Worm (Caenorhabditis elegans) whole organism, L3 larva: Measurements from ENCODE around the gene rbx-1.

ENCODE experiments used
- R02D3.7 ChIP-seq: fragments of 150-350 bp; optimal IDR thresholded peaks from 2 replicates; lab custom pipeline; 2014; ENCODE audit warnings: missing biosample characterization, missing genetic modification characterization
- ama-1 ChIP-seq: fragments of 150-350 bp; optimal IDR thresholded peaks from 2 replicates; lab custom pipeline; 2018
- ceh-16 ChIP-seq: sonication (generic microtip); optimal IDR thresholded peaks from 2 replicates; lab custom pipeline; 2017; ENCODE audit warnings: missing biosample characterization, missing genetic modification characterization
- elt-1 ChIP-seq: fragments of 150-350 bp; optimal IDR thresholded peaks from 2 replicates; lab custom pipeline; 2014; ENCODE audit warnings: missing biosample characterization, missing genetic modification characterization
- elt-3 ChIP-seq, 3 experiments: fragments of 150-350 bp in 1 of 3; sonication (generic microtip) in 2 of 3; optimal IDR thresholded peaks; 2 replicates in 2 of 3; 4 replicates in 1 of 3; lab custom pipeline; 2014 to 2017; ENCODE audit warnings: missing biosample characterization in 3 of 3, missing genetic modification characterization in 3 of 3
- fkh-10 ChIP-seq: sonication (generic microtip); optimal IDR thresholded peaks from 2 replicates; lab custom pipeline; 2017; ENCODE audit warnings: missing biosample characterization, missing genetic modification reagents, missing genetic modification characterization
- fkh-2 ChIP-seq: fragments of 150-350 bp; optimal IDR thresholded peaks from 2 replicates; lab custom pipeline; 2014; ENCODE audit warnings: missing biosample characterization, missing genetic modification reagents, missing genetic modification characterization
- fos-1 ChIP-seq: fragments of 150-350 bp; optimal IDR thresholded peaks from 2 replicates; lab custom pipeline; 2014; ENCODE audit warnings: missing biosample characterization, missing genetic modification characterization
- lin-39 ChIP-seq: fragments of 150-350 bp; optimal IDR thresholded peaks from 2 replicates; lab custom pipeline; 2018; ENCODE audit warnings: missing biosample characterization, missing genetic modification reagents, missing genetic modification characterization
- mdl-1 ChIP-seq: fragments of 150-350 bp; optimal IDR thresholded peaks from 2 replicates; lab custom pipeline; 2014; ENCODE audit warnings: missing biosample characterization, missing genetic modification characterization
- mml-1 ChIP-seq: fragments of 150-350 bp; sonication (generic microtip); optimal IDR thresholded peaks from 3 replicates; lab custom pipeline; 2014; ENCODE audit warnings: missing biosample characterization, missing genetic modification characterization
- nfya-1 ChIP-seq: sonication (generic microtip); optimal IDR thresholded peaks from 2 replicates; lab custom pipeline; 2017; ENCODE audit warnings: missing genetic modification characterization, mild to moderate bottlenecking, missing compliant biosample characterization, antibody characterized with exemption, moderate library complexity; ENCODE audit not compliant: insufficient read depth
- nhr-43 ChIP-seq: sonication (generic microtip); optimal IDR thresholded peaks from 2 replicates; lab custom pipeline; 2016; ENCODE audit warnings: mild to moderate bottlenecking, missing genetic modification characterization, missing compliant biosample characterization; ENCODE audit not compliant: poor library complexity, severe bottlenecking
- nhr-76 ChIP-seq: fragments of 150-350 bp; sonication (generic microtip); optimal IDR thresholded peaks from 5 replicates; lab custom pipeline; 2014; ENCODE audit warnings: missing biosample characterization, missing genetic modification characterization
- nhr-77 ChIP-seq: fragments of 150-350 bp; optimal IDR thresholded peaks from 2 replicates; lab custom pipeline; 2014; ENCODE audit warnings: missing biosample characterization, missing genetic modification characterization
- pqm-1 ChIP-seq: fragments of 150-350 bp; optimal IDR thresholded peaks from 2 replicates; lab custom pipeline; 2017; ENCODE audit warnings: missing biosample characterization, missing genetic modification characterization, inconsistent platforms
- sea-2 ChIP-seq: fragments of 150-350 bp; sonication (generic microtip); optimal IDR thresholded peaks from 4 replicates; lab custom pipeline; 2014; ENCODE audit warnings: missing biosample characterization, missing genetic modification reagents, missing genetic modification characterization
- tbx-2 ChIP-seq: sonication (generic microtip); optimal IDR thresholded peaks from 2 replicates; lab custom pipeline; 2016; ENCODE audit warnings: mild to moderate bottlenecking, missing genetic modification characterization, missing compliant biosample characterization
- zag-1 ChIP-seq: fragments of 150-350 bp; optimal IDR thresholded peaks from 2 replicates; lab custom pipeline; 2014; ENCODE audit warnings: missing biosample characterization, missing genetic modification characterization

Gene rbx-1

DNA sequence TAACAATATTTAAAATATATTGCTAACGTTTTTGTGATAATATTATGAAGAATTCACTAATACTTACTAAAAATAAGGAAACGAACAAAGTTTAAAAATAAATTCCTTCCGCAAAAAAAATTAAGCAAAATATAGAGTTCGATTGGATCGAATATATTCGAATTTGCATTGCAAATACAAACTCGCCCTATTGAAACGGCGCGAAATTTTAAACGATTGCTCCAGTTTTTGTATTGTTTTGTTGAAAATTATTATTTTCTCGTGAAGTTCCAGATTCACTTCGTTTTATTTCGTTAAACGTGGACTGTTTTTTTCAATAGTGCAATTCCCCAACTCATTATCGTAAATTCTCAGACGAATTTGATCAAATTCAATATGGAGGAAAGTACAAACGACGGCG lies 44.8 kb downstream of the rbx-1 start, which contains the start of the genes atl-1 and hcp-2:
TSS of gene atl-1 (minus strand) at position 89 of the 400 bp plus-strand sequence.
TSS of gene hcp-2 (plus strand) at position 353 of the 400 bp plus-strand sequence.
- TF ChIP-seq nfya-1 (tag; lab: Kevin White, UChicago) (no peak), R02D3.7 (no peak), ama-1 (lab: Kevin White, UChicago) (no peak), fkh-2 (tag; lab: Kevin White, UChicago) (no peak), fkh-10 (GFP tag; lab: Kevin White, UChicago) (no peak), mml-1 (tag; lab: Kevin White, UChicago) (no peak), elt-1 (tag; lab: Kevin White, UChicago) (no peak), nhr-77 (tag; lab: Kevin White, UChicago) (no peak), nhr-76 (no peak), elt-3 (tag; optimal IDR thresholded peaks at IDR 0.05; lab: Kevin White, UChicago) (no peak), sea-2 (GFP tag; lab: Kevin White, UChicago) (no peak), lin-39 (tag; lab: Kevin White, UChicago) (no peak), tbx-2 (no peak), ceh-16 (tag; lab: Kevin White, UChicago) (no peak), mdl-1 (no peak), pqm-1 (tag; lab: Kevin White, UChicago) (no peak), fos-1 (no peak), zag-1 (tag; lab: Kevin White, UChicago) (no peak), nhr-43 (tag; lab: Kevin White, UChicago) (no peak)
